Worm (Caenorhabditis elegans) whole organism, L4 larva: Measurements from ENCODE around the gene Y67H2A.7.
A peak's percentile ranks its signal among the peaks of the same experiment; 100 is the strongest.

Experiments used
- D1046.2 ChIP-seq: fragments of 200-800 bp; sonication (Bioruptor generic); IDR thresholded peaks from 2 replicates; pipeline ENCODE4 v1.3.6; 2022; ENCODE audit warnings: missing genetic modification characterization, missing compliant biosample characterization
- F49E8.2 ChIP-seq: sonication (generic microtip); optimal IDR thresholded peaks from 2 replicates; lab custom pipeline; 2016; ENCODE audit warnings: missing compliant biosample characterization, mild to moderate bottlenecking, missing genetic modification characterization, borderline replicate concordance
- Y105C5A.15 ChIP-seq: fragments of 200-800 bp; sonication (Bioruptor generic); IDR thresholded peaks from 2 replicates; pipeline ENCODE4 v1.3.6; 2022; ENCODE audit warnings: missing genetic modification characterization, missing compliant biosample characterization
- Y5F2A.4 ChIP-seq: fragments of 200-800 bp; sonication (Bioruptor generic); optimal IDR thresholded peaks from 2 replicates; lab custom pipeline; 2018; ENCODE audit warnings: mild to moderate bottlenecking, missing genetic modification characterization, missing compliant biosample characterization
- aly-2 ChIP-seq: sonication (generic microtip); optimal IDR thresholded peaks from 2 replicates; lab custom pipeline; 2018; ENCODE audit warnings: missing biosample characterization, missing genetic modification characterization
- ceh-62 ChIP-seq: sonication (generic microtip); optimal IDR thresholded peaks from 2 replicates; lab custom pipeline; 2017; ENCODE audit warnings: missing biosample characterization, missing genetic modification characterization
- ces-1 ChIP-seq: fragments of 150-350 bp; sonication (generic microtip); optimal IDR thresholded peaks from 4 replicates; lab custom pipeline; 2014; ENCODE audit warnings: missing biosample characterization, missing genetic modification reagents, missing genetic modification characterization
- daf-16 ChIP-seq, 3 experiments: sonication (generic microtip); optimal IDR thresholded peaks; 2 replicates each; lab custom pipeline; 2016 to 2017; ENCODE audit warnings: missing genetic modification characterization in 3 of 3, missing genetic modification reagents in 3 of 3, mild to moderate bottlenecking in 2 of 3, missing compliant biosample characterization in 2 of 3, missing biosample characterization in 1 of 3, moderate library complexity in 1 of 3
- dmd-6 ChIP-seq: fragments of 200-800 bp; sonication (Bioruptor generic); IDR thresholded peaks from 2 replicates; pipeline ENCODE4 v1.3.6; 2022; ENCODE audit warnings: missing genetic modification reagents, missing genetic modification characterization, missing compliant biosample characterization
- dve-1 ChIP-seq: sonication (generic microtip); optimal IDR thresholded peaks from 2 replicates; lab custom pipeline; 2017; ENCODE audit warnings: antibody characterized with exemption, mild to moderate bottlenecking, missing genetic modification characterization, missing compliant biosample characterization; ENCODE audit not compliant: insufficient read depth
- egl-27 ChIP-seq: sonication (generic microtip); optimal IDR thresholded peaks from 3 replicates; lab custom pipeline; 2017; ENCODE audit warnings: missing biosample characterization, missing genetic modification reagents, missing genetic modification characterization
- egl-43 ChIP-seq: fragments of 200-800 bp; sonication (Bioruptor generic); IDR thresholded peaks from 2 replicates; pipeline ENCODE4 v1.3.6; 2022; ENCODE audit warnings: missing genetic modification reagents, missing genetic modification characterization, missing compliant biosample characterization
- hif-1 ChIP-seq, 2 experiments: sonication (generic microtip); optimal IDR thresholded peaks; 2 replicates each; lab custom pipeline; 2016 to 2017; ENCODE audit warnings: missing compliant biosample characterization in 2 of 2, missing genetic modification characterization in 2 of 2, missing genetic modification reagents in 2 of 2, missing genotype in 2 of 2, mild to moderate bottlenecking in 1 of 2
- hlh-11 ChIP-seq: fragments of 200-800 bp; sonication (Bioruptor generic); optimal IDR thresholded peaks from 2 replicates; lab custom pipeline; 2018; ENCODE audit warnings: mild to moderate bottlenecking, missing genetic modification characterization, missing compliant biosample characterization
- hmg-1.1 ChIP-seq: fragments of 200-800 bp; sonication (Bioruptor generic); IDR thresholded peaks from 2 replicates; pipeline ENCODE4 v1.3.6; 2022; ENCODE audit warnings: missing genetic modification reagents, missing genetic modification characterization, missing compliant biosample characterization
- lin-29 ChIP-seq: fragments of 200-800 bp; sonication (Bioruptor generic); IDR thresholded peaks from 2 replicates; pipeline ENCODE4 v1.3.6; 2022; ENCODE audit warnings: missing genetic modification reagents, missing genetic modification characterization, missing compliant biosample characterization
- lin-38 ChIP-seq: fragments of 200-800 bp; sonication (Bioruptor generic); IDR thresholded peaks from 2 replicates; pipeline ENCODE4 v1.3.6; 2022; ENCODE audit warnings: missing genetic modification reagents, missing genetic modification characterization, missing compliant biosample characterization
- lin-39 ChIP-seq: fragments of 150-350 bp; optimal IDR thresholded peaks from 2 replicates; lab custom pipeline; 2014; ENCODE audit warnings: missing biosample characterization, missing genetic modification reagents, missing genetic modification characterization
- lir-3 ChIP-seq: sonication (generic microtip); optimal IDR thresholded peaks from 2 replicates; lab custom pipeline; 2016; ENCODE audit warnings: mild to moderate bottlenecking, missing genetic modification characterization, missing compliant biosample characterization
- lsy-2 ChIP-seq, 2 experiments: fragments of 150-350 bp in 1 of 2; sonication (generic microtip) in 1 of 2; optimal IDR thresholded peaks; 2 replicates each; lab custom pipeline; 2014 to 2017; ENCODE audit warnings: missing biosample characterization in 2 of 2, missing genetic modification characterization in 2 of 2
- madf-9 ChIP-seq: fragments of 200-800 bp; sonication (Bioruptor generic); conservative IDR thresholded peaks from 2 replicates; pipeline ENCODE4 v1.3.6; 2022; ENCODE audit warnings: missing genetic modification reagents, missing genetic modification characterization, missing compliant biosample characterization
- mdl-1 ChIP-seq, 2 experiments: fragments of 150-350 bp in 1 of 2; sonication (generic microtip) in 1 of 2; optimal IDR thresholded peaks; 2 replicates each; lab custom pipeline; 2014 to 2017; ENCODE audit warnings: missing biosample characterization in 2 of 2, missing genetic modification characterization in 2 of 2
- mes-2 ChIP-seq: sonication (generic microtip); optimal IDR thresholded peaks from 2 replicates; lab custom pipeline; 2016; ENCODE audit warnings: missing genotype, mild to moderate bottlenecking, missing genetic modification characterization, missing compliant biosample characterization; ENCODE audit not compliant: poor library complexity, severe bottlenecking
- nhr-10 ChIP-seq: fragments of 150-350 bp; optimal IDR thresholded peaks from 2 replicates; lab custom pipeline; 2014; ENCODE audit warnings: missing biosample characterization, missing genetic modification characterization
- nhr-102 ChIP-seq: sonication (generic microtip); optimal IDR thresholded peaks from 2 replicates; lab custom pipeline; 2016; ENCODE audit warnings: mild to moderate bottlenecking, missing genetic modification characterization, moderate library complexity, missing compliant biosample characterization
- nhr-11 ChIP-seq: fragments of 150-350 bp; optimal IDR thresholded peaks from 2 replicates; lab custom pipeline; 2014; ENCODE audit warnings: missing biosample characterization, missing genetic modification characterization
- nhr-111 ChIP-seq: fragments of 200-800 bp; sonication (Bioruptor generic); optimal IDR thresholded peaks from 2 replicates; lab custom pipeline; 2018; ENCODE audit warnings: mild to moderate bottlenecking, missing genetic modification characterization, missing compliant biosample characterization
- nhr-25 ChIP-seq: sonication (generic microtip); optimal IDR thresholded peaks from 2 replicates; lab custom pipeline; 2017; ENCODE audit warnings: missing genetic modification characterization, mild to moderate bottlenecking, missing compliant biosample characterization, antibody characterized with exemption, moderate library complexity, borderline replicate concordance; ENCODE audit not compliant: insufficient read depth
- nhr-28 ChIP-seq: fragments of 150-350 bp; optimal IDR thresholded peaks from 2 replicates; lab custom pipeline; 2014; ENCODE audit warnings: missing biosample characterization, missing genetic modification characterization
- nhr-48 ChIP-seq: sonication (generic microtip); optimal IDR thresholded peaks from 2 replicates; lab custom pipeline; 2016; ENCODE audit warnings: mild to moderate bottlenecking, missing genetic modification characterization, missing compliant biosample characterization
- nhr-6 ChIP-seq: fragments of 150-350 bp; optimal IDR thresholded peaks from 2 replicates; lab custom pipeline; 2014; ENCODE audit warnings: missing biosample characterization, missing genetic modification characterization
- nhr-77 ChIP-seq: fragments of 150-350 bp; optimal IDR thresholded peaks from 2 replicates; lab custom pipeline; 2014; ENCODE audit warnings: missing biosample characterization, missing genetic modification characterization
- pha-4 ChIP-seq, 2 experiments: fragments of 150-350 bp in 1 of 2; fragments of 200-800 bp in 1 of 2; sonication (Bioruptor generic) in 1 of 2; IDR thresholded peaks in 1 of 2; optimal IDR thresholded peaks in 1 of 2; 2 replicates each; pipeline versions ENCODE4 v1.3.6 to Lab custom; 2014 to 2022; ENCODE audit warnings: missing genetic modification characterization in 2 of 2, missing genetic modification reagents in 2 of 2, missing biosample characterization in 1 of 2, missing compliant biosample characterization in 1 of 2
- php-3 ChIP-seq: fragments of 200-800 bp; sonication (Bioruptor generic); IDR thresholded peaks from 2 replicates; pipeline ENCODE4 v1.3.6; 2022; ENCODE audit warnings: missing genetic modification reagents, missing genetic modification characterization, missing compliant biosample characterization
- pqm-1 ChIP-seq: sonication (generic microtip); optimal IDR thresholded peaks from 2 replicates; lab custom pipeline; 2017; ENCODE audit warnings: missing biosample characterization, missing genetic modification characterization
- set-16 ChIP-seq: fragments of 200-800 bp; sonication (Bioruptor generic); IDR thresholded peaks from 2 replicates; pipeline ENCODE4 v1.3.6; 2022; ENCODE audit warnings: missing genetic modification reagents, missing genetic modification characterization, missing compliant biosample characterization
- skn-1 ChIP-seq: fragments of 150-350 bp; optimal IDR thresholded peaks from 2 replicates; lab custom pipeline; 2014; ENCODE audit warnings: missing biosample characterization, missing genetic modification characterization
- snpc-1.2 ChIP-seq: fragments of 200-800 bp; sonication (Bioruptor generic); IDR thresholded peaks from 2 replicates; pipeline ENCODE4 v1.3.6; 2022; ENCODE audit warnings: missing genetic modification reagents, missing genetic modification characterization, missing compliant biosample characterization
- snpc-4 ChIP-seq: fragments of 150-350 bp; optimal IDR thresholded peaks from 2 replicates; lab custom pipeline; 2014; ENCODE audit warnings: missing biosample characterization, missing genetic modification characterization
- spr-3 ChIP-seq: fragments of 200-800 bp; sonication (Bioruptor generic); optimal IDR thresholded peaks from 2 replicates; lab custom pipeline; 2018; ENCODE audit warnings: mild to moderate bottlenecking, missing genetic modification characterization, missing compliant biosample characterization
- tag-97 ChIP-seq: fragments of 200-800 bp; sonication (Bioruptor generic); IDR thresholded peaks from 2 replicates; pipeline ENCODE4 v1.3.6; 2022; ENCODE audit warnings: missing genetic modification characterization, missing compliant biosample characterization
- unc-62 ChIP-seq, 3 experiments: fragments of 150-350 bp in 1 of 3; sonication (generic microtip); optimal IDR thresholded peaks in 2 of 3; peaks in 1 of 3; 1 replicate in 1 of 3; 2 replicates in 2 of 3; lab custom pipeline; 2014 to 2017; ENCODE audit warnings: missing biosample characterization in 3 of 3, missing genetic modification characterization in 3 of 3, missing genetic modification reagents in 3 of 3, missing genotype in 1 of 3
- vab-7 ChIP-seq: fragments of 200-800 bp; sonication (Bioruptor generic); IDR thresholded peaks from 2 replicates; pipeline ENCODE4 v1.3.6; 2022; ENCODE audit warnings: missing genetic modification reagents, missing genetic modification characterization, missing compliant biosample characterization
- zfp-2 ChIP-seq: sonication (generic microtip); optimal IDR thresholded peaks from 2 replicates; lab custom pipeline; 2016; ENCODE audit warnings: mild to moderate bottlenecking, missing genetic modification characterization, missing compliant biosample characterization
- zip-11 ChIP-seq: fragments of 200-800 bp; sonication (Bioruptor generic); IDR thresholded peaks from 2 replicates; pipeline ENCODE4 v1.3.6; 2022; ENCODE audit warnings: missing genetic modification characterization, missing compliant biosample characterization

The Y67H2A.7 gene

ce11 chrIV:13347232-13347715, 43.7 kb downstream of the Y67H2A.7 start, which contains the start of gene W02A2.9:
TSS of gene W02A2.9 (plus strand) at chrIV:13347665.
- TF ChIP-seq hif-1 (tag; optimal IDR thresholded peaks at IDR 0.05; lab: Kevin White, UChicago) (peak in 1 of 2 experiments; percentile 57), nhr-28 (tag; lab: Kevin White, UChicago) (peak; percentile 57), dmd-6 (GFP tag; lab: Robert Waterston, UW) (peak; percentile 86), lsy-2 (tag; optimal IDR thresholded peaks at IDR 0.05; lab: Kevin White, UChicago) (peak; percentile 11 to 49), daf-16 (GFP tag; optimal IDR thresholded peaks at IDR 0.05; lab: Kevin White, UChicago) (no peak), daf-16 (tag; optimal IDR thresholded peaks at IDR 0.05; lab: Kevin White, UChicago) (peak; percentile 95), hlh-11 (tag; lab: Kevin White, UChicago) (peak; percentile 52), mdl-1 (tag; optimal IDR thresholded peaks at IDR 0.05; lab: Kevin White, UChicago) (peak in 1 of 2 experiments; percentile 37), snpc-4 (no peak), skn-1 (no peak), dve-1 (peak; percentile 72), mes-2 (peak; percentile 5), php-3 (GFP tag; lab: Robert Waterston, UW) (0 out of 2 replicates have a peak, but pooled peaks have one; percentile 28), lir-3 (tag; lab: Kevin White, UChicago) (no peak), nhr-77 (peak; percentile 64), nhr-6 (tag; lab: Kevin White, UChicago) (no peak), nhr-48 (tag; lab: Kevin White, UChicago) (peak; percentile 41), pqm-1 (tag; lab: Kevin White, UChicago) (peak; percentile 96)
- TF ChIP-seq, all 104 proteins: peak for 13

- TF ChIP-seq nhr-77 (no peak), unc-62 (GFP tag; optimal IDR thresholded peaks at IDR 0.05 in 1 of 2; lab: Kevin White, UChicago) (no peak), unc-62 (tag; optimal IDR thresholded peaks at IDR 0.05; lab: Kevin White, UChicago) (no peak), set-16 (GFP tag; lab: Robert Waterston, UW) (peak; percentile 78), pha-4 (GFP tag; IDR thresholded peaks at IDR 0.05; lab: Robert Waterston, UW) (peak; percentile 77; the same call in 1 of the 2 replicates), pha-4 (tag; optimal IDR thresholded peaks at IDR 0.05; lab: Kevin White, UChicago) (no peak), lin-38 (GFP tag; lab: Robert Waterston, UW) (peak; percentile 31; the same call in 1 of the 2 replicates), lin-39 (tag; lab: Kevin White, UChicago) (no peak), D1046.2 (GFP tag; lab: Robert Waterston, UW) (no peak), daf-16 (GFP tag; optimal IDR thresholded peaks at IDR 0.05; lab: Kevin White, UChicago) (no peak), daf-16 (tag; optimal IDR thresholded peaks at IDR 0.05; lab: Kevin White, UChicago) (no peak), egl-43 (GFP tag; lab: Robert Waterston, UW) (peak; percentile 44; the same call in 1 of the 2 replicates), snpc-1.2 (GFP tag; lab: Robert Waterston, UW) (no peak), aly-2 (tag; lab: Kevin White, UChicago) (no peak), nhr-11 (tag; lab: Kevin White, UChicago) (no peak), F49E8.2 (no peak), lin-29 (GFP tag; lab: Robert Waterston, UW) (no peak), Y5F2A.4 (GFP tag; lab: Kevin White, UChicago) (no peak), Y105C5A.15 (0 out of 2 replicates have a peak, but pooled peaks have one; percentile 34), tag-97 (GFP tag; lab: Robert Waterston, UW) (no peak)
These were observed 45.0 kb downstream of the Y67H2A.7 start, which contains the start of gene W02A2.12 for ce11 chrIV:13348592-13348991. TSS of gene W02A2.12 (minus strand) at chrIV:13348831.

ce11 chrIV:13353143-13353773, 49.7 kb downstream of the Y67H2A.7 start, which contains the start of the genes rec-8 and mex-5:
TSS of gene rec-8 (minus strand) at chrIV:13353193.
TSS of gene mex-5 (plus strand) at chrIV:13353723.
- TF ChIP-seq egl-27 (no peak), zfp-2 (tag; lab: Kevin White, UChicago) (no peak), spr-3 (GFP tag; lab: Kevin White, UChicago) (no peak), vab-7 (GFP tag; lab: Robert Waterston, UW) (no peak), nhr-10 (tag; lab: Kevin White, UChicago) (no peak), lir-3 (tag; lab: Kevin White, UChicago) (no peak), F49E8.2 (peak; percentile 22), zip-11 (GFP tag; lab: Robert Waterston, UW) (no peak), madf-9 (GFP tag; lab: Robert Waterston, UW) (no peak), nhr-111 (GFP tag; lab: Kevin White, UChicago) (no peak), hmg-1.1 (GFP tag; lab: Robert Waterston, UW) (no peak), nhr-25 (tag; lab: Kevin White, UChicago) (no peak), ces-1 (no peak), nhr-102 (tag; lab: Kevin White, UChicago) (no peak), ceh-62 (tag; lab: Kevin White, UChicago) (no peak)
